Worm (Caenorhabditis elegans): Measurements from ENCODE around the gene ztf-9.
A peak's percentile ranks its signal among the peaks of the same experiment; 100 is the strongest.

ztf-9 gene

DNA sequence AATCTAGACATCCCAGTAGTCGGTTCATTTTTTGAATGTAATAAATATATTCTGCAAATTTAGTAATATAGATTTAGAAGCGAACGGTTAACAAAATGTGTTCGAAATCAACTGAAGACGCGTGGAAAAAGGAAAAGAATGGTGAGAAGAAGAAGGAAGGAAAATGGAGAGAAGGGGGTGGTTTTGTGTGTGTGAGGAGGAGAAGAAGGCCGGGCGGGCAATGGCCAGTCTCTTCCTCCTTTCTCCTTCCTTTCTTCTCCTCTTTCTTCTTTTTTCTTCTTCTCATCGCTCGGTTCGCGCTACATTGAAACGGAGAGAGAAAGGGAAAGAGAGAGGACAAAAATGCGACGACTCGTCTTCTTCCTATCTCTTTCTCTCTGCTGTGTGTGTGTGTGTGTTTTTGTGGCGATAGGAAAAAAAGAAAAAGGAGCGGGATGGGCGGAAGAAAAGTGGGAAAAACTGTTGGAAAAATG is at the start of gene ztf-9:
Gene ztf-9, minus strand, starts transcription at position 51 of the 473 bp plus-strand sequence.
- no peak for TF ChIP-seq tab-1 (GFP tag; IDR thresholded peaks at IDR 0.05)
- 0 out of 2 replicates have a peak, but pooled peaks have one; percentile 30 for TF ChIP-seq ztf-29 (GFP tag; IDR thresholded peaks at IDR 0.05)
- TF ChIP-seq flt-1 (GFP tag; IDR thresholded peaks at IDR 0.05) = peak; percentile 50; the same call in 1 of the 2 replicates
- no peak for TF ChIP-seq klf-2 (GFP tag; conservative IDR thresholded peaks at IDR 0.05)
- TF ChIP-seq cog-1 (tag; optimal IDR thresholded peaks at IDR 0.05) = no peak
- no peak for TF ChIP-seq ref-1 (GFP tag; conservative IDR thresholded peaks at IDR 0.05)
- 0 out of 2 replicates have a peak, but pooled peaks have one; percentile 43 for TF ChIP-seq ztf-23 (GFP tag; IDR thresholded peaks at IDR 0.05)
- no peak for TF ChIP-seq med-1 (GFP tag; optimal IDR thresholded peaks at IDR 0.05; ENCODE audit: insufficient read depth)
- no peak for TF ChIP-seq T22C8.4 (GFP tag; IDR thresholded peaks at IDR 0.05)

- TF ChIP-seq cog-1 (tag; optimal IDR thresholded peaks at IDR 0.05) = no peak
- TF ChIP-seq ztf-23 (GFP tag; IDR thresholded peaks at IDR 0.05) = no peak
- TF ChIP-seq T22C8.4 (GFP tag; IDR thresholded peaks at IDR 0.05) = no peak
- no peak for TF ChIP-seq med-1 (GFP tag; optimal IDR thresholded peaks at IDR 0.05; ENCODE audit: insufficient read depth)
- TF ChIP-seq ztf-29 (GFP tag; IDR thresholded peaks at IDR 0.05) = no peak
- no peak for TF ChIP-seq ref-1 (GFP tag; conservative IDR thresholded peaks at IDR 0.05)
- no peak for TF ChIP-seq flt-1 (GFP tag; IDR thresholded peaks at IDR 0.05)
- no peak for TF ChIP-seq tab-1 (GFP tag; IDR thresholded peaks at IDR 0.05)
- no peak for TF ChIP-seq klf-2 (GFP tag; conservative IDR thresholded peaks at IDR 0.05)
These were observed 48.9 kb upstream of the ztf-9 start, which contains the start of gene sta-2 for ce11 chrV:9740858-9741257. sta-2 (plus strand) TSS chrV:9741206.

DNA sequence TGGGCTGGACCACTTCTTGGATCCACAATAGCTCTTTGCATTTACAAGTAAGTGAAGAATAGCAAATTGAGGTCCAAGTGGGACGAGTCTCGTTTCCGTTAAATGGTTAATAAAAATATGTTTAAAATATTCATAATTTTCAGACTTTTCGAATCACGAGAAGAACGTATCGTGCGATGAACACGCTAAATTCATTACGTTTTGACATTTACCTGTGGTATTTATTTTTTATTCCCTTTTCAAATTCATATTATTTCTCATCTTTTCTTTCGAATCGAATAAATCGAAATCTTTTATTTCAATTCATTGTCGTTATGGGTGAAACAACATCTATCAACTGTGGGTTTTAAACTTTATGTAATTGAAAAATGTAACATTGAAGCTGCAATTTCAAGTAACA is 47.4 kb upstream of the ztf-9 start, which contains the start of gene marc-1:
Gene marc-1, plus strand, starts transcription at position 301 of the 400 bp plus-strand sequence.
- TF ChIP-seq flt-1 (GFP tag; IDR thresholded peaks at IDR 0.05) (no peak), ztf-23 (GFP tag; IDR thresholded peaks at IDR 0.05) (no peak), klf-2 (GFP tag; conservative IDR thresholded peaks at IDR 0.05) (no peak), tab-1 (GFP tag; IDR thresholded peaks at IDR 0.05) (no peak), T22C8.4 (GFP tag; IDR thresholded peaks at IDR 0.05) (no peak), ztf-29 (GFP tag; IDR thresholded peaks at IDR 0.05) (no peak), ref-1 (GFP tag; conservative IDR thresholded peaks at IDR 0.05) (no peak), med-1 (GFP tag; optimal IDR thresholded peaks at IDR 0.05; ENCODE audit: insufficient read depth) (no peak), cog-1 (tag; optimal IDR thresholded peaks at IDR 0.05) (no peak)

- TF ChIP-seq med-1 (GFP tag; optimal IDR thresholded peaks at IDR 0.05; ENCODE audit: insufficient read depth) (no peak), tab-1 (GFP tag; IDR thresholded peaks at IDR 0.05) (no peak), cog-1 (tag; optimal IDR thresholded peaks at IDR 0.05) (no peak), T22C8.4 (GFP tag; IDR thresholded peaks at IDR 0.05) (no peak), ztf-23 (GFP tag; IDR thresholded peaks at IDR 0.05) (no peak), ztf-29 (GFP tag; IDR thresholded peaks at IDR 0.05) (no peak), klf-2 (GFP tag; conservative IDR thresholded peaks at IDR 0.05) (no peak), flt-1 (GFP tag; IDR thresholded peaks at IDR 0.05) (no peak), ref-1 (GFP tag; conservative IDR thresholded peaks at IDR 0.05) (no peak)
These were observed 46.2 kb upstream of the ztf-9 start for ce11 chrV:9738077-9738705.

DNA sequence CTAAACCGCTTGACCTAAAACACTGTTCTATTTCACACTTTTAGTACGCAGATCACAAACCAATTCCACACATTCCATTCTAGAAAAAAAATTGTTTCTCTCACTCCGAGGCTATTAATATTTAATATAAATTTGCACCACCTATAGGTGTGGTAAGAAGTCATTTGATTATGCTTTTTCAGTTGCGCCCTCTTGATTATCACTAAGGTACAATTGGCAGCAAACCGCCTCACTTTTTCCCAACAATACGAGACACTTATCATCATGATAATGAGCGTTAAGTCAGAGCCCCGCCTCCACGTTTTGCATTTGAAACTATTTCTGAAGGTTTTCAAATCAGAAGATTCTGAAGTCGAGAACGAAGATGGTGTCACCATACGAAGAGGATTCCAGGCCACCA is 45.3 kb upstream of the ztf-9 start, which contains the start of gene aqp-4:
Gene aqp-4, plus strand, starts transcription at position 270 of the 400 bp plus-strand sequence.
- TF ChIP-seq ztf-23 (GFP tag; IDR thresholded peaks at IDR 0.05) (no peak), T22C8.4 (GFP tag; IDR thresholded peaks at IDR 0.05) (no peak), ztf-29 (GFP tag; IDR thresholded peaks at IDR 0.05) (no peak), cog-1 (tag; optimal IDR thresholded peaks at IDR 0.05) (no peak), ref-1 (GFP tag; conservative IDR thresholded peaks at IDR 0.05) (no peak), med-1 (GFP tag; optimal IDR thresholded peaks at IDR 0.05; ENCODE audit: insufficient read depth) (no peak), klf-2 (GFP tag; conservative IDR thresholded peaks at IDR 0.05) (no peak), flt-1 (GFP tag; IDR thresholded peaks at IDR 0.05) (no peak), tab-1 (GFP tag; IDR thresholded peaks at IDR 0.05) (no peak)

DNA sequence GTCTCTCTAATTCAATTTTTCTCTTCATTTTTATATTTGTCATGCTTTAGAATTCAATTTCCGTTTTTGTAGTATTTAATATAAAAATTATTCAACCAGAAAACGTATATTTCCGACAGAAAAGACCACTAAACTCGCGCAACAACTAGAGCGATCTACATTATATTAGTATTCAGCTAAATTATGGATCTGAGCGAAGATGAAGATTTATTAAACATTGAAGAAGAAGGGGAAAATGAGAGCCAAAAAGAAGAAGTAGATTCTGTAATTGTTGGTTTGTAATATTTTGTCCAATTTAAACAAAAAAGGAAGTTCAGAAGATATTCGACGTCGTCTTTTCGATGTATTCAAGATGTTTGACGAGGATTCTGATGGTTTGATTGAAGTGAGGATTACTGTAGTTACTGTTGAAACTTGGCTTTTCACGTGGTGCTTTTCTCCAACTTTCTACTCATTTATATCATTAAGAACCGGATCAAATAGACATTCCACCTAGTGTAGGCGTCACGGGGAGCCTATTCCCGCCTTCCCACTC is 42.0 kb upstream of the ztf-9 start, which contains the start of gene cal-7:
Gene cal-7, plus strand, starts transcription at position 184 of the 535 bp plus-strand sequence.
- TF ChIP-seq ztf-23 (GFP tag; IDR thresholded peaks at IDR 0.05) (no peak), klf-2 (GFP tag; conservative IDR thresholded peaks at IDR 0.05) (no peak), cog-1 (tag; optimal IDR thresholded peaks at IDR 0.05) (no peak), tab-1 (GFP tag; IDR thresholded peaks at IDR 0.05) (no peak), flt-1 (GFP tag; IDR thresholded peaks at IDR 0.05) (no peak), ref-1 (GFP tag; conservative IDR thresholded peaks at IDR 0.05) (no peak), med-1 (GFP tag; optimal IDR thresholded peaks at IDR 0.05; ENCODE audit: insufficient read depth) (no peak), T22C8.4 (GFP tag; IDR thresholded peaks at IDR 0.05) (no peak), ztf-29 (GFP tag; IDR thresholded peaks at IDR 0.05) (no peak)

DNA sequence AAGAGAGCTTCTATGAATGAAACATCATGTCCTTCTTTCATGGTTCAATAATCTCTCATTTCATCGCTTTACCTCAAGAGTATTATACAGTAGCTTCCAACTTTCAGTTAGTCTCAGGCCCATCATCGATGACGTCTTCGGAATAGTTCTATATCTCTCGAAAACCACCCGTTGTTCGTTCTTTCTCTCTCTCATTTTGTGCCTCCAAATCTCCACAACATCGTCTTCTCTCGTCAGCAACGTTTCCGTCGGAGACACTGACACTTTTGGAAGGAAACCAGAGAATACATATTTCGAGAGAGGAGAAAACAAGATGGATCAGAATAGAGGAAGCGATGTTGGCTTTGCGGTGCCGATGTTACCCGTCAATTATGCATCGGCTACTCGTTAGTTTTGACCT is 39.9 kb upstream of the ztf-9 start:
- TF ChIP-seq tab-1 (GFP tag; IDR thresholded peaks at IDR 0.05) (no peak), ztf-23 (GFP tag; IDR thresholded peaks at IDR 0.05) (no peak), T22C8.4 (GFP tag; IDR thresholded peaks at IDR 0.05) (no peak), ztf-29 (GFP tag; IDR thresholded peaks at IDR 0.05) (no peak), flt-1 (GFP tag; IDR thresholded peaks at IDR 0.05) (no peak), cog-1 (tag; optimal IDR thresholded peaks at IDR 0.05) (no peak), klf-2 (GFP tag; conservative IDR thresholded peaks at IDR 0.05) (no peak), med-1 (GFP tag; optimal IDR thresholded peaks at IDR 0.05; ENCODE audit: insufficient read depth) (no peak), ref-1 (GFP tag; conservative IDR thresholded peaks at IDR 0.05) (no peak)

DNA sequence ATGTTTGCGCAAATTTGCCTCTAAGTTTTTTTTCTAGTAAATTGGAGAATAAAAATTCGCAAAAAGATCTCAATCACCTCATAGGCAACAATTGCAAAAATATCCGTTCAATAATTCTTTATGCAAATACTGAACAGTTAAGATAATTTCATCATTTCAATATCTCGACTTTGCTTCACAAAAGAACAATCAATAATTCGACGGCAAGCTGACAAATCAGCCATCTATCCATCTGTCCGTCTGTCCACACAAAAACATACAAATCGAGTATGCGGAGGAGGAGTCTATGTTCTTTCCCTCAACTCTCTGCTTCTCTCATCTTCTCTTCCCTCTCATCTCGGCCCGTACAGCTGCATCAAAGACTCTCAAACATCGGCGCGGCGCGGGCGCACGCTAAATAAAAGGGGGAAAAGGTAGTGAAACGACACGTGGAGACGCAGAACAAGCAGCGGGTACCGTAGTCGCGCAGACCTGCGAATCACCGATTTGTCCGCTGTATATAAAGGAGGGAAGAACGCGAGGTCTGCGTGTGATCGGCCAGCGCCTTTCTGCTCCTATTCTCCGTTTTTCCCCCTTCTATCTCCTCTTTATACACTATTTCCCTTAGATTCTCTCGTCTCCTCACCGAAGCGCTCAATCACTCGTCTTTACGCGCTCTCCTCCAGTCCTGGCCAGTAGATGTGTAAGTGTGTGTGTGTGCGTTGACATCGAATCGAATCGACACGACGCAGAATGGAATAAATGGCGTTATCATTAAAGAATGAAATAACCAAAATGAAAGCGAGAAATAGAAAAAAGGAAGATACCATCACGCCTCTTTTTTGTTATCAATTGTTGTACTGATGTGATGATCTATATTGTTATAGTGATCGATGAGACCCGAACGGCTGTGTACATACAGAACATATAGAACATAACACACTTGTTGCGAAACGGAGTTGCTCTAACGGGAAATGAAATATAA is 39.1 kb upstream of the ztf-9 start:
- TF ChIP-seq ref-1 (GFP tag; conservative IDR thresholded peaks at IDR 0.05) = 0 out of 2 replicates have a peak, but pooled peaks have one; percentile 27
- TF ChIP-seq med-1 (GFP tag; optimal IDR thresholded peaks at IDR 0.05; ENCODE audit: insufficient read depth) = no peak
- peak; percentile 63; the same call in 1 of the 2 replicates for TF ChIP-seq T22C8.4 (GFP tag; IDR thresholded peaks at IDR 0.05)
- no peak; the same call in 1 of the 2 replicates for TF ChIP-seq tab-1 (GFP tag; IDR thresholded peaks at IDR 0.05)
- TF ChIP-seq ztf-23 (GFP tag; IDR thresholded peaks at IDR 0.05) = peak; percentile 73; the same call in 1 of the 2 replicates
- TF ChIP-seq flt-1 (GFP tag; IDR thresholded peaks at IDR 0.05) = peak; percentile 77
- TF ChIP-seq cog-1 (tag; optimal IDR thresholded peaks at IDR 0.05) = peak; percentile 97
- no peak for TF ChIP-seq klf-2 (GFP tag; conservative IDR thresholded peaks at IDR 0.05)
- TF ChIP-seq ztf-29 (GFP tag; IDR thresholded peaks at IDR 0.05) = no peak

Data from whole organism, midembryonic.